Fruit fly (Drosophila melanogaster) whole organism, embryonic: Measurements from ENCODE around the gene Mrp5.

Experiments used
- Atf-2 ChIP-seq: fragments of 200-800 bp; sonication (Bioruptor generic); optimal IDR thresholded peaks from 2 replicates; lab custom pipeline; 2016; ENCODE audit warnings: missing biosample characterization, missing genetic modification characterization
- CG10321 ChIP-seq: fragments of 200-800 bp; sonication (Bioruptor generic); IDR thresholded peaks from 2 replicates; pipeline ENCODE4 v1.3.6; 2022; ENCODE audit warnings: missing biosample characterization, missing genetic modification characterization
- CG11560 ChIP-seq: fragments of 200-800 bp; sonication (Bioruptor generic); IDR thresholded peaks from 3 replicates; pipeline ENCODE4 v1.3.6; 2022; ENCODE audit warnings: missing biosample characterization, missing genetic modification characterization
- CG12104 ChIP-seq: fragments of 200-800 bp; sonication (Bioruptor generic); optimal IDR thresholded peaks from 3 replicates; lab custom pipeline; 2016; ENCODE audit warnings: missing biosample characterization, missing genetic modification characterization
- CG12391 ChIP-seq: fragments of 200-800 bp; sonication (Bioruptor generic); optimal IDR thresholded peaks from 3 replicates; lab custom pipeline; 2018; ENCODE audit warnings: missing biosample characterization, mild to moderate bottlenecking, missing genetic modification characterization, moderate library complexity
- CG12659 ChIP-seq: fragments of 200-800 bp; sonication (Bioruptor generic); optimal IDR thresholded peaks from 3 replicates; lab custom pipeline; 2017; ENCODE audit warnings: mild to moderate bottlenecking, missing biosample characterization, missing genetic modification reagents, missing genetic modification characterization
- CG14014 ChIP-seq: fragments of 200-800 bp; sonication (Bioruptor generic); IDR thresholded peaks from 2 replicates; pipeline ENCODE4 v1.3.6; 2022; ENCODE audit warnings: missing biosample characterization, missing genetic modification characterization
- CG14441 ChIP-seq: fragments of 200-800 bp; sonication (Bioruptor generic); IDR thresholded peaks from 2 replicates; pipeline ENCODE4 v1.3.6; 2022; ENCODE audit warnings: missing biosample characterization, missing genetic modification characterization
- CG15269 ChIP-seq: fragments of 200-800 bp; sonication (Bioruptor generic); optimal IDR thresholded peaks from 2 replicates; lab custom pipeline; 2018; ENCODE audit warnings: missing biosample characterization, mild to moderate bottlenecking, missing genetic modification characterization, moderate library complexity
- CG15479 ChIP-seq: fragments of 200-800 bp; sonication (Bioruptor generic); optimal IDR thresholded peaks from 3 replicates; lab custom pipeline; 2019; ENCODE audit warnings: missing biosample characterization, mild to moderate bottlenecking, missing genetic modification characterization, moderate library complexity
- CG16779 ChIP-seq: fragments of 200-800 bp; sonication (Bioruptor generic); IDR thresholded peaks from 2 replicates; pipeline ENCODE4 v1.3.6; 2022; ENCODE audit warnings: missing biosample characterization, missing genetic modification characterization
- CG16815 ChIP-seq: fragments of 200-800 bp; sonication (Bioruptor generic); optimal IDR thresholded peaks from 3 replicates; lab custom pipeline; 2017; ENCODE audit warnings: missing biosample characterization, mild to moderate bottlenecking, missing genetic modification characterization
- CG17829 ChIP-seq: fragments of 200-800 bp; optimal IDR thresholded peaks from 2 replicates; lab custom pipeline; 2019; ENCODE audit warnings: missing biosample characterization, mild to moderate bottlenecking, missing genetic modification characterization, moderate library complexity
- CG1832 ChIP-seq: fragments of 200-800 bp; sonication (Bioruptor generic); optimal IDR thresholded peaks from 2 replicates; lab custom pipeline; 2017; ENCODE audit warnings: missing biosample characterization, mild to moderate bottlenecking, missing genetic modification characterization, inconsistent platforms
- CG7372 ChIP-seq: fragments of 200-800 bp; sonication (Bioruptor generic); IDR thresholded peaks from 2 replicates; pipeline ENCODE4 v1.3.6; 2022; ENCODE audit warnings: missing biosample characterization, missing genetic modification characterization
- CG7556 ChIP-seq: fragments of 200-800 bp; sonication (Bioruptor generic); optimal IDR thresholded peaks from 2 replicates; lab custom pipeline; 2017; ENCODE audit warnings: missing biosample characterization, mild to moderate bottlenecking, missing genetic modification characterization
- CkIIα-i1 ChIP-seq: fragments of 200-800 bp; sonication (Bioruptor generic); IDR thresholded peaks from 2 replicates; pipeline ENCODE4 v1.3.6; 2022; ENCODE audit warnings: missing biosample characterization, missing genetic modification characterization
- Doc3 ChIP-seq: fragments of 200-800 bp; sonication (Bioruptor generic); IDR thresholded peaks from 3 replicates; pipeline ENCODE4 v1.3.6; 2022; ENCODE audit warnings: missing biosample characterization, missing genetic modification characterization; ENCODE audit not compliant: partially characterized antibody
- Drgx ChIP-seq: fragments of 200-800 bp; sonication (Bioruptor generic); IDR thresholded peaks from 2 replicates; pipeline ENCODE4 v1.3.6; 2022; ENCODE audit warnings: missing biosample characterization, missing genetic modification characterization
- E2f2 ChIP-seq: fragments of 200-800 bp; sonication (Bioruptor generic); IDR thresholded peaks from 2 replicates; pipeline ENCODE4 v1.3.6; 2022; ENCODE audit warnings: missing biosample characterization, missing genetic modification characterization
- HLH3B ChIP-seq: fragments of 200-800 bp; sonication (Bioruptor generic); IDR thresholded peaks from 2 replicates; pipeline ENCODE4 v1.3.6; 2022; ENCODE audit warnings: missing biosample characterization, missing genetic modification characterization
- Hey ChIP-seq: fragments of 200-800 bp; sonication (Bioruptor generic); optimal IDR thresholded peaks from 3 replicates; lab custom pipeline; 2018; ENCODE audit warnings: missing biosample characterization, mild to moderate bottlenecking, missing genetic modification characterization
- Hsf ChIP-seq: fragments of 200-800 bp; sonication (Bioruptor generic); optimal IDR thresholded peaks from 3 replicates; lab custom pipeline; 2016; ENCODE audit warnings: missing biosample characterization, missing genetic modification characterization
- Jarid2 ChIP-seq: fragments of 200-800 bp; sonication (Bioruptor generic); optimal IDR thresholded peaks from 3 replicates; lab custom pipeline; 2017; ENCODE audit warnings: mild to moderate bottlenecking, missing biosample characterization, missing genetic modification reagents, missing genetic modification characterization
- MBD-R2 ChIP-seq: fragments of 200-800 bp; sonication (Bioruptor generic); IDR thresholded peaks from 2 replicates; pipeline ENCODE4 v1.3.6; 2022; ENCODE audit warnings: missing biosample characterization, missing genetic modification characterization
- Oaz ChIP-seq: fragments of 200-800 bp; sonication (Bioruptor generic); IDR thresholded peaks from 2 replicates; pipeline ENCODE4 v1.3.6; 2022; ENCODE audit warnings: missing biosample characterization, missing genetic modification characterization
- Oli ChIP-seq: fragments of 200-800 bp; sonication (Bioruptor generic); optimal IDR thresholded peaks from 2 replicates; lab custom pipeline; 2018; ENCODE audit warnings: missing biosample characterization, mild to moderate bottlenecking, missing genetic modification characterization, moderate library complexity
- Ravus ChIP-seq: fragments of 200-800 bp; sonication (Bioruptor generic); IDR thresholded peaks from 2 replicates; pipeline ENCODE4 v1.3.6; 2022; ENCODE audit warnings: missing biosample characterization, missing genetic modification characterization
- Ssrp ChIP-seq: fragments of 200-800 bp; sonication (Bioruptor generic); optimal IDR thresholded peaks from 2 replicates; lab custom pipeline; 2018; ENCODE audit warnings: missing biosample characterization, mild to moderate bottlenecking, missing genetic modification characterization, moderate library complexity
- Stat92E ChIP-seq, 3 experiments: fragments of >200 bp in 2 of 3; fragments of 200-800 bp in 1 of 3; sonication (Bioruptor generic) in 1 of 3; optimal IDR thresholded peaks; 2 replicates each; lab custom pipeline; 2017 to 2019; ENCODE audit warnings: missing biosample characterization in 3 of 3, missing genetic modification characterization in 3 of 3, mild to moderate bottlenecking in 1 of 3, moderate library complexity in 1 of 3
- amos ChIP-seq: fragments of 200-800 bp; sonication (Bioruptor generic); IDR thresholded peaks from 2 replicates; pipeline ENCODE4 v1.3.6; 2022; ENCODE audit warnings: missing biosample characterization, missing genetic modification characterization; ENCODE audit not compliant: partially characterized antibody
- ash1 ChIP-seq: fragments of 200-800 bp; sonication (Bioruptor generic); optimal IDR thresholded peaks from 2 replicates; lab custom pipeline; 2018; ENCODE audit warnings: missing biosample characterization, mild to moderate bottlenecking, missing genetic modification characterization
- br ChIP-seq: fragments of >200 bp; optimal IDR thresholded peaks from 2 replicates; lab custom pipeline; 2017
- bsh ChIP-seq, 2 experiments: fragments of 200-800 bp; sonication (Bioruptor generic); optimal IDR thresholded peaks; 2 replicates each; lab custom pipeline; 2017 to 2018; ENCODE audit warnings: mild to moderate bottlenecking in 2 of 2, missing biosample characterization in 2 of 2, missing genetic modification characterization in 2 of 2, moderate library complexity in 1 of 2
- cato ChIP-seq: fragments of 200-800 bp; sonication (Bioruptor generic); optimal IDR thresholded peaks from 2 replicates; lab custom pipeline; 2016; ENCODE audit warnings: missing biosample characterization, missing genetic modification characterization, borderline replicate concordance
- dimm ChIP-seq: fragments of 200-800 bp; sonication (Bioruptor generic); IDR thresholded peaks from 2 replicates; pipeline ENCODE4 v1.3.6; 2022; ENCODE audit warnings: missing biosample characterization, missing genetic modification characterization
- en ChIP-seq: fragments of 200-800 bp; sonication (Bioruptor generic); optimal IDR thresholded peaks from 2 replicates; lab custom pipeline; 2016; ENCODE audit warnings: missing biosample characterization, missing genetic modification characterization
- kay ChIP-seq: fragments of 200-800 bp; sonication (Bioruptor generic); optimal IDR thresholded peaks from 2 replicates; lab custom pipeline; 2016; ENCODE audit warnings: missing biosample characterization, missing genetic modification characterization
- klu ChIP-seq: fragments of 200-800 bp; sonication (Bioruptor generic); IDR thresholded peaks from 2 replicates; pipeline ENCODE4 v1.3.6; 2022; ENCODE audit warnings: missing biosample characterization, missing genetic modification characterization
- mld ChIP-seq: fragments of 200-800 bp; sonication (Bioruptor generic); IDR thresholded peaks from 3 replicates; pipeline ENCODE4 v1.3.6; 2022; ENCODE audit warnings: missing biosample characterization, missing genetic modification characterization; ENCODE audit not compliant: partially characterized antibody
- nau ChIP-seq: fragments of 200-800 bp; sonication (Bioruptor generic); optimal IDR thresholded peaks from 3 replicates; lab custom pipeline; 2017; ENCODE audit warnings: missing biosample characterization, mild to moderate bottlenecking, missing genetic modification characterization, missing genetic modification reagents
- sc ChIP-seq, 3 experiments: fragments of >200 bp in 2 of 3; fragments of 200-800 bp in 1 of 3; sonication (Bioruptor generic) in 1 of 3; optimal IDR thresholded peaks; 2 replicates in 2 of 3; 3 replicates in 1 of 3; lab custom pipeline; 2017; ENCODE audit warnings: mild to moderate bottlenecking in 1 of 3, missing biosample characterization in 1 of 3, missing genetic modification characterization in 1 of 3, missing genetic modification reagents in 1 of 3
- shn ChIP-seq: fragments of 200-800 bp; sonication (Bioruptor generic); optimal IDR thresholded peaks from 3 replicates; lab custom pipeline; 2016; ENCODE audit warnings: missing biosample characterization, missing genetic modification characterization
- sim ChIP-seq: fragments of 200-800 bp; sonication (Bioruptor generic); IDR thresholded peaks from 2 replicates; pipeline ENCODE4 v1.3.6; 2022; ENCODE audit warnings: missing biosample characterization, missing genetic modification characterization
- sima ChIP-seq: fragments of 200-800 bp; sonication (Bioruptor generic); optimal IDR thresholded peaks from 2 replicates; lab custom pipeline; 2016; ENCODE audit warnings: missing biosample characterization, missing genetic modification characterization
- unc-4 ChIP-seq: fragments of 200-800 bp; sonication (Bioruptor generic); IDR thresholded peaks from 2 replicates; pipeline ENCODE4 v1.3.6; 2022; ENCODE audit warnings: missing biosample characterization, missing genetic modification characterization; ENCODE audit not compliant: partially characterized antibody
- unpg ChIP-seq: fragments of 200-800 bp; sonication (Bioruptor generic); optimal IDR thresholded peaks from 3 replicates; lab custom pipeline; 2018; ENCODE audit warnings: missing biosample characterization, mild to moderate bottlenecking, missing genetic modification characterization, moderate library complexity
- vnd ChIP-seq: fragments of 200-800 bp; sonication (Bioruptor generic); IDR thresholded peaks from 3 replicates; pipeline ENCODE4 v1.3.6; 2022; ENCODE audit warnings: missing biosample characterization, missing genetic modification characterization; ENCODE audit not compliant: partially characterized antibody

Mrp5 gene

dm6 chr3R:19905932-19906439, 30.5 kb upstream of the Mrp5 start (continued):
- TF ChIP-seq CG10321 (GFP tag; lab: Robert Waterston, UW): 0 out of 2 replicates have a peak, but pooled peaks have one; percentile 26
- TF ChIP-seq sima: no peak
- peak; percentile 79 for TF ChIP-seq unpg (GFP tag; lab: Kevin White, UChicago)
- peak; percentile 53 for TF ChIP-seq CG12104 (GFP tag; lab: Kevin White, UChicago)
- TF ChIP-seq CG16815 (GFP tag; lab: Kevin White, UChicago): peak; percentile 68
- TF ChIP-seq Drgx (GFP tag; lab: Robert Waterston, UW): peak; percentile 84
- peak; percentile 61 for TF ChIP-seq sim
- peak; percentile 58; the same call in 1 of the 2 replicates for TF ChIP-seq klu (GFP tag; lab: Robert Waterston, UW)
- TF ChIP-seq mld (GFP tag; lab: Robert Waterston, UW): no peak
- TF ChIP-seq ash1 (GFP tag; lab: Kevin White, UChicago): no peak
- peak; percentile 75; the same call in 1 of the 2 replicates for TF ChIP-seq CG16779 (GFP tag; lab: Robert Waterston, UW)
- TF ChIP-seq CG14441 (GFP tag; lab: Robert Waterston, UW): peak; percentile 87
- TF ChIP-seq bsh (GFP tag; optimal IDR thresholded peaks at IDR 0.05; lab: Kevin White, UChicago): peak; percentile 34 to 81
- no peak for TF ChIP-seq sc (optimal IDR thresholded peaks at IDR 0.05; lab: Kevin White, UChicago)
- TF ChIP-seq sc (GFP tag; optimal IDR thresholded peaks at IDR 0.05; lab: Kevin White, UChicago): peak; percentile 48
- TF ChIP-seq CG1832 (GFP tag; lab: Kevin White, UChicago): no peak
- peak; percentile 60; the same call in 1 of the 2 replicates for TF ChIP-seq MBD-R2 (GFP tag; lab: Robert Waterston, UW)
- TF ChIP-seq unc-4 (GFP tag; lab: Robert Waterston, UW): no peak
- TF ChIP-seq CG15269: peak; percentile 83
- peak; percentile 37 for TF ChIP-seq Hey (tag; lab: Kevin White, UChicago)
- no peak for TF ChIP-seq CkIIα-i1 (GFP tag; lab: Robert Waterston, UW)
- no peak; the same call in 1 of the 2 replicates for TF ChIP-seq Ravus (GFP tag; lab: Robert Waterston, UW)
- TF ChIP-seq CG17829 (tag; lab: Kevin White, UChicago): peak; percentile 74
- TF ChIP-seq Stat92E (GFP tag; optimal IDR thresholded peaks at IDR 0.05; lab: Kevin White, UChicago): no peak
- TF ChIP-seq dimm: peak; percentile 31; the same call in 1 of the 2 replicates
- TF ChIP-seq nau (GFP tag; lab: Kevin White, UChicago): peak; percentile 70
- TF ChIP-seq Oaz (GFP tag; lab: Robert Waterston, UW): peak; percentile 59; the same call in 1 of the 2 replicates
- TF ChIP-seq Jarid2 (GFP tag; lab: Kevin White, UChicago): no peak
- no peak for TF ChIP-seq amos
- peak; percentile 76 for TF ChIP-seq HLH3B (GFP tag; lab: Robert Waterston, UW)
- TF ChIP-seq E2f2 (GFP tag; lab: Robert Waterston, UW): peak; percentile 58
- TF ChIP-seq CG7556 (GFP tag; lab: Kevin White, UChicago): peak; percentile 69
- TF ChIP-seq Oli: peak; percentile 83
- peak; percentile 44; the same call in 1 of the 2 replicates for TF ChIP-seq CG7372
- peak; percentile 76 for TF ChIP-seq shn (GFP tag; lab: Kevin White, UChicago)
- peak; percentile 40 for TF ChIP-seq kay (GFP tag; lab: Kevin White, UChicago)
- TF ChIP-seq CG12391 (tag; lab: Kevin White, UChicago): peak; percentile 81
- peak; percentile 81 for TF ChIP-seq Hsf (GFP tag; lab: Kevin White, UChicago)
- peak; percentile 85 for TF ChIP-seq CG14014 (GFP tag; lab: Robert Waterston, UW)
- TF ChIP-seq CG12659: peak; percentile 80
- TF ChIP-seq Atf-2 (GFP tag; lab: Kevin White, UChicago): peak; percentile 45
- TF ChIP-seq Doc3 (GFP tag; lab: Robert Waterston, UW): no peak
- no peak for TF ChIP-seq en
- TF ChIP-seq CG15479 (GFP tag; lab: Kevin White, UChicago): no peak
- no peak for TF ChIP-seq vnd (GFP tag; lab: Robert Waterston, UW)
- no peak for TF ChIP-seq br
- TF ChIP-seq cato (GFP tag; lab: Kevin White, UChicago): peak; percentile 40
- peak; percentile 64 for TF ChIP-seq Ssrp (tag; lab: Kevin White, UChicago)
- TF ChIP-seq CG11560 (tag; lab: Robert Waterston, UW): 0 out of 3 replicates have a peak, but pooled peaks have one; percentile 45
